Worm (Caenorhabditis elegans) whole organism, L1 larva: Measurements from ENCODE around the gene sru-4.

Experiments used
- C16A3.4 ChIP-seq: fragments of 150-350 bp; optimal IDR thresholded peaks from 2 replicates; lab custom pipeline; 2014; ENCODE audit warnings: missing biosample characterization, missing genetic modification characterization
- F16B12.6 ChIP-seq: fragments of 150-350 bp; optimal IDR thresholded peaks from 2 replicates; lab custom pipeline; 2014; ENCODE audit warnings: missing biosample characterization, missing genetic modification characterization
- blmp-1 ChIP-seq: fragments of 150-350 bp; optimal IDR thresholded peaks from 2 replicates; lab custom pipeline; 2014; ENCODE audit warnings: missing biosample characterization, missing genetic modification characterization
- dsc-1 ChIP-seq: sonication (generic microtip); optimal IDR thresholded peaks from 2 replicates; lab custom pipeline; 2016; ENCODE audit warnings: mild to moderate bottlenecking, missing genetic modification characterization, missing compliant biosample characterization
- egl-13 ChIP-seq: sonication (generic microtip); optimal IDR thresholded peaks from 2 replicates; lab custom pipeline; 2016; ENCODE audit warnings: missing genotype, missing genetic modification reagents, missing genetic modification characterization, missing compliant biosample characterization
- egl-27 ChIP-seq, 2 experiments: fragments of 150-350 bp in 1 of 2; sonication (generic microtip); optimal IDR thresholded peaks; 3 replicates each; lab custom pipeline; 2017 to 2018; ENCODE audit warnings: missing biosample characterization in 2 of 2, missing genetic modification characterization in 2 of 2, missing genetic modification reagents in 2 of 2
- elt-2 ChIP-seq: sonication (generic microtip); optimal IDR thresholded peaks from 2 replicates; lab custom pipeline; 2016; ENCODE audit warnings: missing genetic modification characterization, mild to moderate bottlenecking, inconsistent platforms, missing compliant biosample characterization, missing genetic modification reagents
- fkh-4 ChIP-seq: sonication (generic microtip); optimal IDR thresholded peaks from 2 replicates; lab custom pipeline; 2016; ENCODE audit warnings: missing compliant biosample characterization, missing genetic modification characterization, borderline replicate concordance
- fkh-8 ChIP-seq: sonication (generic microtip); optimal IDR thresholded peaks from 2 replicates; lab custom pipeline; 2016; ENCODE audit warnings: mild to moderate bottlenecking, missing genetic modification characterization, missing compliant biosample characterization
- lin-13 ChIP-seq: fragments of 150-350 bp; optimal IDR thresholded peaks from 2 replicates; lab custom pipeline; 2014; ENCODE audit warnings: missing biosample characterization, missing genetic modification reagents, missing genetic modification characterization
- lin-14 ChIP-seq: fragments of 200-800 bp; sonication (Bioruptor generic); optimal IDR thresholded peaks from 2 replicates; lab custom pipeline; 2018; ENCODE audit warnings: mild to moderate bottlenecking, missing genetic modification characterization, moderate library complexity, missing compliant biosample characterization
- lin-39 ChIP-seq: fragments of 150-350 bp; optimal IDR thresholded peaks from 2 replicates; lab custom pipeline; 2014; ENCODE audit warnings: missing biosample characterization, missing genetic modification reagents, missing genetic modification characterization
- lsy-2 ChIP-seq, 2 experiments: fragments of 150-350 bp; optimal IDR thresholded peaks; 2 replicates each; lab custom pipeline; 2014; ENCODE audit warnings: missing biosample characterization in 2 of 2, missing genetic modification characterization in 2 of 2
- mdl-1 ChIP-seq, 2 experiments: fragments of 150-350 bp; optimal IDR thresholded peaks; 2 replicates each; lab custom pipeline; 2014 to 2017; ENCODE audit warnings: missing biosample characterization in 2 of 2, missing genetic modification characterization in 2 of 2, inconsistent platforms in 1 of 2
- nhr-12 ChIP-seq: sonication (generic microtip); optimal IDR thresholded peaks from 2 replicates; lab custom pipeline; 2017; ENCODE audit warnings: missing biosample characterization, missing genetic modification characterization
- nhr-237 ChIP-seq: fragments of 150-350 bp; optimal IDR thresholded peaks from 2 replicates; lab custom pipeline; 2014; ENCODE audit warnings: missing biosample characterization, missing genetic modification characterization
- nhr-47 ChIP-seq: sonication (generic microtip); optimal IDR thresholded peaks from 2 replicates; lab custom pipeline; 2016; ENCODE audit warnings: mild to moderate bottlenecking, missing genetic modification characterization, moderate library complexity, missing compliant biosample characterization
- nhr-71 ChIP-seq: sonication (generic microtip); optimal IDR thresholded peaks from 2 replicates; lab custom pipeline; 2016; ENCODE audit warnings: mild to moderate bottlenecking, missing genetic modification characterization, moderate library complexity, missing compliant biosample characterization
- nhr-77 ChIP-seq: fragments of 150-350 bp; optimal IDR thresholded peaks from 2 replicates; lab custom pipeline; 2014; ENCODE audit warnings: missing biosample characterization, missing genetic modification characterization
- nhr-85 ChIP-seq: sonication (generic microtip); peaks from one replicate; lab custom pipeline; 2016; ENCODE audit warnings: missing genetic modification characterization, inconsistent platforms, missing compliant biosample characterization
- nhr-90 ChIP-seq: sonication (generic microtip); optimal IDR thresholded peaks from 2 replicates; lab custom pipeline; 2016; ENCODE audit warnings: mild to moderate bottlenecking, missing genetic modification characterization, missing compliant biosample characterization; ENCODE audit not compliant: poor library complexity
- pag-3 ChIP-seq: sonication (generic microtip); optimal IDR thresholded peaks from 2 replicates; lab custom pipeline; 2017; ENCODE audit warnings: missing genetic modification characterization, mild to moderate bottlenecking, missing compliant biosample characterization, antibody characterized with exemption, borderline replicate concordance; ENCODE audit not compliant: insufficient read depth
- pax-3 ChIP-seq: fragments of 200-800 bp; sonication (Bioruptor generic); optimal IDR thresholded peaks from 2 replicates; lab custom pipeline; 2018; ENCODE audit warnings: mild to moderate bottlenecking, missing genetic modification characterization, moderate library complexity, missing compliant biosample characterization
- rnt-1 ChIP-seq: sonication (generic microtip); optimal IDR thresholded peaks from 2 replicates; lab custom pipeline; 2016; ENCODE audit warnings: mild to moderate bottlenecking, missing genetic modification characterization, moderate library complexity, missing compliant biosample characterization
- skn-1 ChIP-seq: fragments of 150-350 bp; optimal IDR thresholded peaks from 2 replicates; lab custom pipeline; 2014; ENCODE audit warnings: missing biosample characterization, missing genetic modification characterization
- snu-23 ChIP-seq: sonication (generic microtip); optimal IDR thresholded peaks from 2 replicates; lab custom pipeline; 2016; ENCODE audit warnings: missing genetic modification characterization, missing compliant biosample characterization
- sox-4 ChIP-seq: sonication (generic microtip); optimal IDR thresholded peaks from 2 replicates; lab custom pipeline; 2016; ENCODE audit warnings: missing genetic modification characterization, missing compliant biosample characterization
- sptf-1 ChIP-seq: fragments of 150-350 bp; optimal IDR thresholded peaks from 2 replicates; lab custom pipeline; 2014; ENCODE audit warnings: missing biosample characterization, missing genetic modification characterization
- swsn-7 ChIP-seq: sonication (generic microtip); optimal IDR thresholded peaks from 2 replicates; lab custom pipeline; 2016; ENCODE audit warnings: missing genetic modification characterization, missing compliant biosample characterization
- tlp-1 ChIP-seq: fragments of 150-350 bp; optimal IDR thresholded peaks from 2 replicates; lab custom pipeline; 2014; ENCODE audit warnings: missing biosample characterization, missing genetic modification characterization
- unc-62 ChIP-seq: fragments of 150-350 bp; optimal IDR thresholded peaks from 2 replicates; lab custom pipeline; 2014; ENCODE audit warnings: missing biosample characterization, missing genetic modification reagents, missing genetic modification characterization
- vab-15 ChIP-seq: sonication (generic microtip); optimal IDR thresholded peaks from 2 replicates; lab custom pipeline; 2017; ENCODE audit warnings: missing genotype, mild to moderate bottlenecking, missing genetic modification characterization, missing compliant biosample characterization
- ztf-4 ChIP-seq: fragments of 150-350 bp; optimal IDR thresholded peaks from 2 replicates; lab custom pipeline; 2014; ENCODE audit warnings: missing biosample characterization, missing genetic modification characterization

sru-4 gene

DNA sequence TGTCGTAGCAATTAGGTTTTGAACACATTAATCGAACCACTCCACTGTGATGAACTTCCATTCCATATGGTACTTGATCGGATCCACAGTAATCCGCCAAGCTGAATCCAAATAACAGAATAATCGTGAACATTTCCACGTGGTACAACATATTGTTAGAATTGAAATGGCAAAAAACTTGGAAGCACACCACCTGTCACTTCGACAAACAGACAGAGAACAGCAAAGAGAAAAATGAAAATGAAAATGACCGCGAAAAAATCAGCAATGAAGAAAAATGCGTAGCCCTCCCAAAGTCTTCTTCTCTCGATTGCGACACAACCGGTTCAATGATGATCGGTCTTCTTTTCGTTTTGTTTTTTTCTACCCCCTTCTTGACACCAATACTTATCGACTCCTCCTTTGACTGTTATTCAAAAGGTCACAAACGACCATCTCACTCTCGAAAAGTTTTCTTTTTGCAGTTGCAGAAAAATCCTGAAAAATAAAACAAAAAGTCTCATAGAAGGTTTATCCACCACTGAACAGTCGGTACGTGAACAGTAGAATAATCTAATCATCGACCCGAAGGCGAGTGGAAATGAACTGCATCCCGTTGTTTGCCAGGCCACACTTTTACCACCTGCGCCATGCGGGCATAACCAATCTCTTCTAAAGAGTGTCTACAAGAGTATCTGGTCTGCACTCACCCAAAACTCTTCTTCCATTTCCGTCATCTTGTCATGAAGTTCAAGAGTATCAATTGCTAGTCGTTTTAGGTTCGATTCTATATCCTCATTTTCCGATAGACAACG is 20.9 kb upstream of the sru-4 start, which contains the start of gene wrt-3 (continued):
- peak; percentile 89 for TF ChIP-seq nhr-85 (tag; lab: Kevin White, UChicago)
- peak; percentile 64 for TF ChIP-seq pag-3 (tag; lab: Kevin White, UChicago)
- TF ChIP-seq swsn-7 (tag; lab: Kevin White, UChicago): peak; percentile 53
- TF ChIP-seq sox-4 (tag; lab: Kevin White, UChicago): peak; percentile 40
- peak; percentile 56 for TF ChIP-seq snu-23 (GFP tag; lab: Kevin White, UChicago)
- no peak for TF ChIP-seq unc-62 (GFP tag; lab: Kevin White, UChicago)
- TF ChIP-seq fkh-8: peak; percentile 9
- no peak for TF ChIP-seq fkh-4
- no peak for TF ChIP-seq egl-27 (tag; optimal IDR thresholded peaks at IDR 0.05; lab: Kevin White, UChicago)
- peak; percentile 14 for TF ChIP-seq elt-2 (tag; lab: Kevin White, UChicago)
- peak; percentile 57 for TF ChIP-seq nhr-71 (tag; lab: Kevin White, UChicago)
- TF ChIP-seq rnt-1: peak; percentile 44
- no peak for TF ChIP-seq nhr-77 (tag; lab: Kevin White, UChicago)
- TF ChIP-seq mdl-1 (tag; optimal IDR thresholded peaks at IDR 0.05; lab: Kevin White, UChicago): peak in 1 of 2 experiments; percentile 45
- peak; percentile 68 for TF ChIP-seq nhr-90 (tag; lab: Kevin White, UChicago)
- no peak for TF ChIP-seq nhr-12 (tag; lab: Kevin White, UChicago)
- TF ChIP-seq egl-13 (tag; lab: Kevin White, UChicago): peak; percentile 18
- peak; percentile 65 for TF ChIP-seq nhr-47
- peak; percentile 89 for TF ChIP-seq blmp-1 (tag; lab: Kevin White, UChicago)
- TF ChIP-seq, all 84 proteins: peak for 32

ce11 chrIV:9480936-9481335 is 17.3 kb upstream of the sru-4 start, which contains the start of gene cng-3:
Gene cng-3, minus strand, starts transcription at chrIV:9481037.
- TF ChIP-seq dsc-1 (peak; percentile 93), F16B12.6 (no peak), sptf-1 (no peak), fkh-8 (peak; percentile 15), nhr-77 (tag; lab: Kevin White, UChicago) (no peak), skn-1 (tag; lab: Kevin White, UChicago) (no peak), lsy-2 (tag; optimal IDR thresholded peaks at IDR 0.05; lab: Kevin White, UChicago) (no peak), nhr-90 (tag; lab: Kevin White, UChicago) (no peak), nhr-237 (tag; lab: Kevin White, UChicago) (no peak), ztf-4 (tag; lab: Kevin White, UChicago) (no peak), pax-3 (tag; lab: Kevin White, UChicago) (peak; percentile 18), lin-14 (no peak), C16A3.4 (tag; lab: Kevin White, UChicago) (no peak), lin-39 (tag; lab: Kevin White, UChicago) (no peak)

- no peak for TF ChIP-seq tlp-1 (tag; lab: Kevin White, UChicago)
- TF ChIP-seq, all 84 proteins: peak for 0
Measured at ce11 chrIV:9485040-9485439, 13.1 kb upstream of the sru-4 start, which contains the start of gene gadr-2. Gene gadr-2, minus strand, starts transcription at chrIV:9485140.

DNA sequence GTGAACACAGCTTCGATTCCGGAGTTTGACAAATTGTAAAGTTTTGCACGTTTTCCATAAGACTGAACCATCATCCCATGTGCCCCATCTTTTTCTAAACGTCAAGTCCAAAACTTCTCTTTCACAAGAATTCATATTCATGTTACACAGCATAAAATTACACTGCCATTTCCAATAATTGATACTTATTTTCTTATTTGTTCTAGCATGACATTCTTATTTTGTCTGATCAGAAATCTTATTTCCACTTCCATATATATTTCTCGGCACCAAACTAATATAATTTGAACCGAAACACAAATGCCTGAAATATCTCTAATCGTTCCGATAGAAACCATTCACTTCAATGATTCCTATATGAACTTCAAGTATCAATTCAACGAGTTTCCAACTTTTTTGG is 12.2 kb upstream of the sru-4 start, which contains the start of gene sru-2:
Gene sru-2, plus strand, starts transcription at position 301 of the 400 bp plus-strand sequence.
- TF ChIP-seq fkh-8: peak; percentile 26
- TF ChIP-seq lin-13 (GFP tag; lab: Kevin White, UChicago): no peak
- TF ChIP-seq vab-15 (tag; lab: Kevin White, UChicago): no peak
